Worm (Caenorhabditis elegans): Measurements from ENCODE around the gene nas-7.

nas-7 gene

ce11 chrII:7420157-7420556 lies 17.6 kb upstream of the nas-7 start:
- TF ChIP-seq T23F11.4 (GFP tag; optimal IDR thresholded peaks at IDR 0.05) (no peak), ceh-30 (tag; optimal IDR thresholded peaks at IDR 0.05) (no peak), unc-3 (GFP tag; conservative IDR thresholded peaks at IDR 0.05) (no peak), unc-3 (tag; optimal IDR thresholded peaks at IDR 0.05) (no peak), che-1 (tag; optimal IDR thresholded peaks at IDR 0.05) (no peak), ceh-14 (tag; optimal IDR thresholded peaks at IDR 0.05) (no peak), ceh-18 (tag; optimal IDR thresholded peaks at IDR 0.05) (no peak), ttx-3 (tag; optimal IDR thresholded peaks at IDR 0.05) (no peak), pax-1 (tag; optimal IDR thresholded peaks at IDR 0.05) (no peak), hlh-13 (GFP tag; optimal IDR thresholded peaks at IDR 0.05) (no peak), ceh-9 (tag; optimal IDR thresholded peaks at IDR 0.05) (no peak), ceh-2 (tag; optimal IDR thresholded peaks at IDR 0.05) (no peak)

- TF ChIP-seq unc-55 (GFP tag; optimal IDR thresholded peaks at IDR 0.05) (no peak), unc-3 (GFP tag; conservative IDR thresholded peaks at IDR 0.05) (no peak), unc-3 (tag; optimal IDR thresholded peaks at IDR 0.05) (no peak), Y22D7AL.16 (tag; optimal IDR thresholded peaks at IDR 0.05) (no peak), ets-4 (tag; optimal IDR thresholded peaks at IDR 0.05) (no peak), pax-1 (tag; optimal IDR thresholded peaks at IDR 0.05) (no peak), tbx-7 (tag; optimal IDR thresholded peaks at IDR 0.05) (no peak), madf-2 (tag; optimal IDR thresholded peaks at IDR 0.05) (no peak), ceh-30 (tag; optimal IDR thresholded peaks at IDR 0.05) (no peak)
These were observed 17.0 kb upstream of the nas-7 start for ce11 chrII:7419563-7419962.

ce11 chrII:7413764-7414163 lies 11.2 kb upstream of the nas-7 start:
- TF ChIP-seq hlh-13 (GFP tag; optimal IDR thresholded peaks at IDR 0.05) (no peak), fkh-10 (GFP tag; optimal IDR thresholded peaks at IDR 0.05) (no peak), che-1 (tag; optimal IDR thresholded peaks at IDR 0.05) (no peak), ama-1 (optimal IDR thresholded peaks at IDR 0.05) (no peak), ceh-31 (tag; optimal IDR thresholded peaks at IDR 0.05) (no peak), sdc-2 (tag; optimal IDR thresholded peaks at IDR 0.05) (no peak), syd-9 (tag; optimal IDR thresholded peaks at IDR 0.05) (no peak), hlh-8 (tag; optimal IDR thresholded peaks at IDR 0.05) (no peak), tbx-2 (tag; optimal IDR thresholded peaks at IDR 0.05) (no peak), sox-4 (tag; optimal IDR thresholded peaks at IDR 0.05) (no peak), pqm-1 (tag; optimal IDR thresholded peaks at IDR 0.05) (no peak), ceh-19 (GFP tag; optimal IDR thresholded peaks at IDR 0.05) (no peak), pag-3 (tag; optimal IDR thresholded peaks at IDR 0.05; ENCODE audit: borderline replicate concordance) (no peak)

ce11 chrII:7413275-7413674 lies 10.8 kb upstream of the nas-7 start:
- no peak for TF ChIP-seq hlh-8 (tag; optimal IDR thresholded peaks at IDR 0.05)
- no peak for TF ChIP-seq rnt-1 (tag; optimal IDR thresholded peaks at IDR 0.05)
- no peak for TF ChIP-seq pha-4 (tag; optimal IDR thresholded peaks at IDR 0.05)
- no peak for TF ChIP-seq nfya-1 (tag; optimal IDR thresholded peaks at IDR 0.05)

- TF ChIP-seq syd-9 (tag; optimal IDR thresholded peaks at IDR 0.05) = no peak
- no peak for TF ChIP-seq hlh-6 (tag; optimal IDR thresholded peaks at IDR 0.05)
- TF ChIP-seq nfya-1 (tag; optimal IDR thresholded peaks at IDR 0.05) = no peak
- no peak for TF ChIP-seq npax-4 (tag; optimal IDR thresholded peaks at IDR 0.05)
- no peak for TF ChIP-seq C38D4.7 (GFP tag; optimal IDR thresholded peaks at IDR 0.05)
- no peak for TF ChIP-seq ceh-22 (tag; optimal IDR thresholded peaks at IDR 0.05)
- no peak for TF ChIP-seq lim-6 (tag; optimal IDR thresholded peaks at IDR 0.05)
- TF ChIP-seq ceh-34 (tag; optimal IDR thresholded peaks at IDR 0.05) = no peak
- no peak for TF ChIP-seq ttx-3 (tag; optimal IDR thresholded peaks at IDR 0.05)
- TF ChIP-seq hlh-15 (tag; optimal IDR thresholded peaks at IDR 0.05) = no peak
- no peak for TF ChIP-seq fkh-6 (tag; optimal IDR thresholded peaks at IDR 0.05)
- TF ChIP-seq odd-2 (tag; optimal IDR thresholded peaks at IDR 0.05) = no peak
- no peak for TF ChIP-seq ztf-16 (tag; optimal IDR thresholded peaks at IDR 0.05)
- no peak for TF ChIP-seq unc-42 (tag; optimal IDR thresholded peaks at IDR 0.05)
- TF ChIP-seq ceh-30 (tag; optimal IDR thresholded peaks at IDR 0.05) = no peak
- no peak for TF ChIP-seq rnt-1 (tag; optimal IDR thresholded peaks at IDR 0.05)
- no peak for TF ChIP-seq pax-1 (tag; optimal IDR thresholded peaks at IDR 0.05)
- no peak for TF ChIP-seq elt-2 (tag; optimal IDR thresholded peaks at IDR 0.05)
- no peak for TF ChIP-seq C08G9.2 (tag; optimal IDR thresholded peaks at IDR 0.05)
These were observed 9.4 kb upstream of the nas-7 start, which contains the start of gene K02A2.5 for ce11 chrII:7411930-7412329. K02A2.5 (minus strand) TSS chrII:7412030.

Data from whole organism, late embryonic.